Worm (Caenorhabditis elegans): ENCODE measurements around the gene F13H8.6.

- TF ChIP-seq nhr-28 (tag; optimal IDR thresholded peaks at IDR 0.05): no peak
- no peak for TF ChIP-seq ceh-32 (tag; optimal IDR thresholded peaks at IDR 0.05; ENCODE audit: poor library complexity)
- no peak for TF ChIP-seq mdl-1 (tag; optimal IDR thresholded peaks at IDR 0.05)
- TF ChIP-seq ceh-28 (tag; optimal IDR thresholded peaks at IDR 0.05): no peak
Measured at ce11 chrII:6306125-6306524, 19.4 kb upstream of the F13H8.6 start, which contains the start of gene C29F5.8.
